Worm (Caenorhabditis elegans): Measurements from ENCODE around the gene Y17G7B.17.
"Not testable (repeated sequence)": the region's sequence is repeated elsewhere in the genome, so short reads cannot be mapped to it uniquely, and the experiment has no call there.

Gene Y17G7B.17

DNA sequence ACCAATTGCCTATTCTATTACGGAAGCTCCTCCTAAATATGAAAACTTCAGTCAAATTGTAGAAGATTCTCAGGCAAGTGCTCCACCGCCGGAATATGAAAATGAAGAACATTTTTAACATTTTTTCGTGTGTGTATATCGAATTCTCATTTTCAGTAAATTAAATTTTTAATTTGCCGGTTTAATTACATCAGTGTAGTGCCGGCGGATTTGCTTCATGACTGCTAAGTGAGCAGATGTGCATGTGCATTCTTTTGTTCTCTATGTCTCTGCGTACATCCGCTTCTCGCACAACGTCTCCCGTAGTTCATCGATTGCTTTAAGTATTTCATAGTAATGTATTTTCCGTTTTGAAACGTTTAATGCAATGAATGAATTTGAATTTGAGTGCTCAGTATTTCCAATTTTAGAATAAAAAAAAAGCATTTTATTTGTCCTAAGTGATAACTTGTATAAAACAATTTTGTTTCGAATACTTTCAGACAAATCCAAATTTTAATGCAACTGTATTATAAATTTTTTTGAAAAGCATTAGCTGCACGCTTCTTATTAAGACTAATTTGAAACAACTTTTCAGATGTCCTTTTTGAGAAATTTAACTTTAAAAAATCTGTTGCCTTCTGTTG lies 32.2 kb downstream of the Y17G7B.17 start, which contains the start of gene Y17G7B.22:
Gene Y17G7B.22, plus strand, starts transcription at position 576 of the 626 bp plus-strand sequence.
- TF ChIP-seq hpl-2 (GFP tag; optimal IDR thresholded peaks at IDR 0.05) (no peak), nhr-76 (tag; optimal IDR thresholded peaks at IDR 0.05) (no peak), ets-5 (GFP tag; IDR thresholded peaks at IDR 0.05) (no peak)

DNA sequence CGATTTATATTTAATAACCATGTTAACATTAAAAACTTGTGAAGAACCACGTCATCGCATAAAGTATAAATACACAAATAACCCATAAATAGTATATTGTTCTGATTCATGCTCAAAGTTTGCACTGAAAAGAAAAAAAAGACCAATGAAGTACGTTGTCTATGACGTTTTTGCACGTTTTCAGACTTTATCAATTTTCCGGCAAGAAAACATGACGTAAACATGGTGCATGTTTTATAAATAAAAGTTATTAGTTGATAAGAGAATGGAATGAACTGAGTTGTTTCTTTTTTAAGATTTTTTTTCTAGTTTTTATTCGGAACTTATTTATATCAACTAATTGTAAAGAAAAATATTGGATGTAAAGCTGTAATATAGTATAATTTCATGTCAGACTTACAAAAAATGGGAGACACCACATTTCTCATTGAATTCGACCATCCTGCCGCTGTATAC lies 35.1 kb downstream of the Y17G7B.17 start, which contains the start of gene arrd-8:
Gene arrd-8, plus strand, starts transcription at position 406 of the 456 bp plus-strand sequence.
- TF ChIP-seq elt-2 (tag; optimal IDR thresholded peaks at IDR 0.05) = peak; percentile 19
- no peak for TF ChIP-seq hlh-17 (GFP tag; optimal IDR thresholded peaks at IDR 0.05; ENCODE audit: borderline replicate concordance)
- TF ChIP-seq efl-3 (GFP tag; optimal IDR thresholded peaks at IDR 0.05) = no peak
- no peak for TF ChIP-seq efl-1 (optimal IDR thresholded peaks at IDR 0.05)
- peak in 1 of 2 experiments; percentile 62 for TF ChIP-seq efl-1 (GFP tag; optimal IDR thresholded peaks at IDR 0.05 in 1 of 2)
- no peak for TF ChIP-seq nhr-84 (tag; optimal IDR thresholded peaks at IDR 0.05)
- TF ChIP-seq unc-86 (tag; optimal IDR thresholded peaks at IDR 0.05) = no peak

DNA sequence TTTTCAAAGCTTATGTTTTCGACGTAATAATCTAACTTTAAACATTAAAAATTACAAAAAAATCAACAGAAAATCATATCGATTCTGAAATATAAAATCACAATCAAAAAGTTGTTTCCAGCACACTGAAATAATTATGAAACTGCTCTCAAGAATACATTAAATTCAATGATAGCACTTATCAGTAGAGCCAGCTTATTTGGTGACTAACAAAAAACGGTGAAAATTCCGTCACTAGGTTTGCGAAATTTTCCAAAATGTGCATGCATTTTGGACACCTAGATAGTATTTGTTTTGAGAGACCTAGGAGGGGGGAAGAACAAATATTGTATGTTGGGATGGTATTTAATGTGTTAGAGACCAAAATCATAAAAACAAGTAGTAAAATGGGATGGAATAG lies 36.7 kb downstream of the Y17G7B.17 start:
- TF ChIP-seq C34B4.2 (tag; optimal IDR thresholded peaks at IDR 0.05) (no peak), unc-98 (GFP tag; IDR thresholded peaks at IDR 0.05) (no peak), lin-35 (GFP tag; optimal IDR thresholded peaks at IDR 0.05) (peak in 1 of 2 experiments; percentile 6), ces-1 (GFP tag; optimal IDR thresholded peaks at IDR 0.05) (no peak), elt-2 (tag; optimal IDR thresholded peaks at IDR 0.05) (peak; percentile 36)

DNA sequence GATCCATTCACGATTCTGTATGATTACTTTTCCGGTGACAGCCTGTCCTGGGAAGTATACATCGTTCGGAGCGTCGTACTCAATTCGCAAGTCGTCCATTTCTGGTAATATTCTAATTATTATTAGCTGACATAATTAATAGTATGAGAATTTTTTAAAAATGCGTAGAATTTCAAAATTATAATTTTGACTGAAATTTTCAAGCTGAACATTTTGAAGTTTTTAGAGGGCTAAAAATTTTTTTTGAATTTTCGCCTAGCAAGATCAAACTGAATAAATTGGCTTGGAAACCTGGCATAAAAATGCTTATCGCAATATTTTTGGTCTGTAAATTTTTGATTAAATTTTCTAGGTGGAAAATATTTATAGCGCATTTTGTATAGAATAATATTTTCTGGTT lies 37.3 kb downstream of the Y17G7B.17 start, which contains the start of gene arrd-7:
Gene arrd-7, minus strand, starts transcription at position 101 of the 400 bp plus-strand sequence.
- TF ChIP-seq jun-1 (tag; optimal IDR thresholded peaks at IDR 0.05) (no peak), fkh-4 (tag; optimal IDR thresholded peaks at IDR 0.05; ENCODE audit: borderline replicate concordance) (no peak), nhr-11 (tag; optimal IDR thresholded peaks at IDR 0.05) (no peak), F16B12.6 (tag; optimal IDR thresholded peaks at IDR 0.05) (no peak), irx-1 (tag; optimal IDR thresholded peaks at IDR 0.05) (no peak), pax-3 (tag; optimal IDR thresholded peaks at IDR 0.05) (no peak), nhr-71 (tag; optimal IDR thresholded peaks at IDR 0.05) (no peak)

DNA sequence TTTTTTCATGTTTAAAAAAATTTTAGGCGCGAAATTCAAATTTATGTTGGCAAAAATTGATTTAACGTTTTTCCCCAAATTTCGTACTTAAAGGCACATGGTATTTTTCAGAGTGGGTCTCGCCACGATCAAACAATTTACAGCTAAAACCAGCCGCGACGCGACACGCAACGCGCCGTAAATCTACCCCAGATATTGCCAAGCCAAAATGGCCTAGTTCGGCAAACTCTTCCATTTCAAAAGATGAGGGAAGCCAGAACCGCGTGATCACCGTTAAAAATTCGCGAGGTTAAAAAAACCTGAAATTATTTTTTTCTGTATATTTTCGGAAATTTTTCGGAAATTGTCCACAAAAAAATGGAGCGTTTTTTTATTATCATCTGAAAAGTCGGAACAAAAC lies 39.9 kb downstream of the Y17G7B.17 start:
- TF ChIP-seq efl-1 (optimal IDR thresholded peaks at IDR 0.05) (no peak), efl-1 (GFP tag; optimal IDR thresholded peaks at IDR 0.05 in 1 of 2) (peak in 1 of 2 experiments; percentile 81), nhr-71 (tag; optimal IDR thresholded peaks at IDR 0.05) (peak; percentile 16), lir-3 (tag; optimal IDR thresholded peaks at IDR 0.05; ENCODE audit: poor library complexity) (no peak)

DNA sequence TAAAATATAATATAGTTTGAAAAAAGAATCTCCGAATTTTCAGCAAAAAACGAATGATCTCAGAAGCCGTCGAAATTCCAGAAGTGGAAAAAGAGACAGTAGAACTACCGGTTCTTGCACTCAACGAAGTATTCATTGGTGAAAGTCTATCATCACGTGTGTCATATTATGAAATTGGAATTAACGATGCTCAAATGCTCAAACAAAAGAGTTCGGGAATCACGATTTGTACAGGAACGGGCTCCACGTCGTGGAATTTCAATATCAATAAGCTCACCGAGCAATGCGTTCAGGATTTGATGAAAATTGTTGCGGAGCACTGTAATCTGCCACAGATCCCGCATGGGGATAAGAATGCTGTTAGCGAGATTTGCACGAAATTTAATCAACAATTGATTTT lies 41.5 kb downstream of the Y17G7B.17 start:
- TF ChIP-seq nhr-90 (tag; optimal IDR thresholded peaks at IDR 0.05; ENCODE audit: poor library complexity) (peak; percentile 8), efl-3 (GFP tag; optimal IDR thresholded peaks at IDR 0.05) (no peak), hpl-2 (GFP tag; optimal IDR thresholded peaks at IDR 0.05) (peak; percentile 20)

DNA sequence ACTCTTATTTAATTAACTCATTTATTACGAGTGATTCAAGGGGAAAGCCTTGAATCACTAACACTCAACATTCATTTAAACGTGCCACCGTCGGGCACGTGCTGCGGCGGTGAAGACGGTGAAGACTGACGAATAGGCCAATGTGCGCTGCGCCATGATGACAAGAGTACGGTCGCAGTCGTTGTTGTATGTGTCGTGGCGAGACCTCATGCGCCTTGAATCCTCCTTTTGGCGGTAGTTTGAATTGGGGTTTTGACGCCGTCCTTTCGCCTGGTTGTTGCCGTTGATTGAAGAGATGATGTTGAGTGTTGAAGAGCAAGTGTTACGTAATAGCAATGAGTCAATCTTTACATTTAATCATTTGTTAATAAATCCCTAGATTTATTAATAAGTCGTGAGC lies 43.0 kb downstream of the Y17G7B.17 start:
- TF ChIP-seq dpl-1 (GFP tag; optimal IDR thresholded peaks at IDR 0.05) = peak in 2 of 3 experiments; percentile 3 to 4
- TF ChIP-seq efl-1 (optimal IDR thresholded peaks at IDR 0.05) = not testable (repeated sequence)
- TF ChIP-seq efl-1 (GFP tag; optimal IDR thresholded peaks at IDR 0.05 in 1 of 2) = peak; percentile 13 to 94
- peak in 1 of 2 experiments; percentile 27 for TF ChIP-seq lin-35 (GFP tag; optimal IDR thresholded peaks at IDR 0.05)

Data from whole organism, L1 larva.